Worm (Caenorhabditis elegans): ENCODE results near the gene flad-1.
A peak's percentile ranks its signal among the peaks of the same experiment; 100 is the strongest.

The flad-1 gene

ce11 chrII:9916177-9916576, 27.8 kb upstream of the flad-1 start, which contains the start of gene F26C11.4:
Gene F26C11.4 (minus strand): TSS chrII:9916277.
- TF ChIP-seq tbx-11 (GFP tag; IDR thresholded peaks at IDR 0.05) = no peak
- no peak for TF ChIP-seq flt-1 (GFP tag; IDR thresholded peaks at IDR 0.05)
- no peak for TF ChIP-seq ceh-36 (tag; optimal IDR thresholded peaks at IDR 0.05)
- TF ChIP-seq ceh-13 (GFP tag; optimal IDR thresholded peaks at IDR 0.05) = no peak
- TF ChIP-seq ets-7 (tag; optimal IDR thresholded peaks at IDR 0.05) = no peak
- TF ChIP-seq F13C5.2 (tag; optimal IDR thresholded peaks at IDR 0.05) = no peak
- no peak for TF ChIP-seq aly-1 (tag; optimal IDR thresholded peaks at IDR 0.05)
- TF ChIP-seq tra-4 (tag; optimal IDR thresholded peaks at IDR 0.05) = no peak
- no peak for TF ChIP-seq sea-1 (GFP tag; conservative IDR thresholded peaks at IDR 0.05)
- no peak for TF ChIP-seq scrt-1 (GFP tag; IDR thresholded peaks at IDR 0.05)
- no peak for TF ChIP-seq hmbx-1 (tag; optimal IDR thresholded peaks at IDR 0.05)
- TF ChIP-seq ama-1 (optimal IDR thresholded peaks at IDR 0.05) = no peak
- TF ChIP-seq pes-1 (GFP tag; IDR thresholded peaks at IDR 0.05) = no peak
- TF ChIP-seq hmg-4 (GFP tag; optimal IDR thresholded peaks at IDR 0.05) = no peak
- no peak for TF ChIP-seq B0310.2 (tag; optimal IDR thresholded peaks at IDR 0.05)
- no peak for TF ChIP-seq tbx-37 (GFP tag; conservative IDR thresholded peaks at IDR 0.05)

ce11 chrII:9917904-9918303, 26.0 kb upstream of the flad-1 start, which contains the start of gene C05C10.8:
Gene C05C10.8 (minus strand): TSS chrII:9918004.
- TF ChIP-seq sea-1 (GFP tag; conservative IDR thresholded peaks at IDR 0.05) (no peak), tbx-37 (GFP tag; conservative IDR thresholded peaks at IDR 0.05) (no peak), hmbx-1 (tag; optimal IDR thresholded peaks at IDR 0.05) (no peak), tra-4 (tag; optimal IDR thresholded peaks at IDR 0.05) (no peak), tbx-11 (GFP tag; IDR thresholded peaks at IDR 0.05) (no peak), F13C5.2 (tag; optimal IDR thresholded peaks at IDR 0.05) (no peak), ceh-36 (tag; optimal IDR thresholded peaks at IDR 0.05) (no peak), hnd-1 (tag; optimal IDR thresholded peaks at IDR 0.05) (no peak), scrt-1 (GFP tag; IDR thresholded peaks at IDR 0.05) (no peak), aly-1 (tag; optimal IDR thresholded peaks at IDR 0.05) (no peak), pes-1 (GFP tag; IDR thresholded peaks at IDR 0.05) (no peak), B0310.2 (tag; optimal IDR thresholded peaks at IDR 0.05) (no peak), ceh-13 (GFP tag; optimal IDR thresholded peaks at IDR 0.05) (no peak)

ce11 chrII:9920468-9920867, 23.5 kb upstream of the flad-1 start, which contains the start of gene pho-10:
Gene pho-10 (minus strand): TSS chrII:9920568.
- TF ChIP-seq flt-1 (GFP tag; IDR thresholded peaks at IDR 0.05) = no peak
- no peak for TF ChIP-seq hmg-4 (GFP tag; optimal IDR thresholded peaks at IDR 0.05)
- TF ChIP-seq tbx-11 (GFP tag; IDR thresholded peaks at IDR 0.05) = no peak
- no peak for TF ChIP-seq scrt-1 (GFP tag; IDR thresholded peaks at IDR 0.05)
- TF ChIP-seq ceh-36 (tag; optimal IDR thresholded peaks at IDR 0.05) = no peak
- TF ChIP-seq pes-1 (GFP tag; IDR thresholded peaks at IDR 0.05) = no peak
- TF ChIP-seq F13C5.2 (tag; optimal IDR thresholded peaks at IDR 0.05) = no peak

ce11 chrII:9921622-9922269, 22.2 kb upstream of the flad-1 start, which contains the start of gene C05C10.2:
Gene C05C10.2 (plus strand): TSS chrII:9922219.
- TF ChIP-seq flt-1 (GFP tag; IDR thresholded peaks at IDR 0.05) (no peak), ceh-13 (GFP tag; optimal IDR thresholded peaks at IDR 0.05) (no peak), B0310.2 (tag; optimal IDR thresholded peaks at IDR 0.05) (no peak), ceh-36 (tag; optimal IDR thresholded peaks at IDR 0.05) (no peak), hmbx-1 (tag; optimal IDR thresholded peaks at IDR 0.05) (no peak), scrt-1 (GFP tag; IDR thresholded peaks at IDR 0.05) (no peak), sea-1 (GFP tag; conservative IDR thresholded peaks at IDR 0.05) (no peak), pes-1 (GFP tag; IDR thresholded peaks at IDR 0.05) (no peak), ama-1 (optimal IDR thresholded peaks at IDR 0.05) (no peak), aly-1 (tag; optimal IDR thresholded peaks at IDR 0.05) (no peak), hmg-4 (GFP tag; optimal IDR thresholded peaks at IDR 0.05) (no peak), hnd-1 (tag; optimal IDR thresholded peaks at IDR 0.05) (no peak), tbx-11 (GFP tag; IDR thresholded peaks at IDR 0.05) (no peak), ets-7 (tag; optimal IDR thresholded peaks at IDR 0.05) (no peak), tra-4 (tag; optimal IDR thresholded peaks at IDR 0.05) (no peak), tbx-37 (GFP tag; conservative IDR thresholded peaks at IDR 0.05) (no peak), F13C5.2 (tag; optimal IDR thresholded peaks at IDR 0.05) (no peak)

- no peak for TF ChIP-seq scrt-1 (GFP tag; IDR thresholded peaks at IDR 0.05)
- no peak for TF ChIP-seq ets-7 (tag; optimal IDR thresholded peaks at IDR 0.05)
- no peak for TF ChIP-seq tra-4 (tag; optimal IDR thresholded peaks at IDR 0.05)
- TF ChIP-seq tbx-37 (GFP tag; conservative IDR thresholded peaks at IDR 0.05) = no peak
Measured at ce11 chrII:9928470-9928869, 15.5 kb upstream of the flad-1 start.

ce11 chrII:9931012-9931411, 12.9 kb upstream of the flad-1 start:
- TF ChIP-seq hnd-1 (tag; optimal IDR thresholded peaks at IDR 0.05) (no peak), ets-7 (tag; optimal IDR thresholded peaks at IDR 0.05) (no peak), tbx-11 (GFP tag; IDR thresholded peaks at IDR 0.05) (no peak), F13C5.2 (tag; optimal IDR thresholded peaks at IDR 0.05) (peak; percentile 22), ceh-13 (GFP tag; optimal IDR thresholded peaks at IDR 0.05) (no peak), ama-1 (optimal IDR thresholded peaks at IDR 0.05) (peak; percentile 21), pes-1 (GFP tag; IDR thresholded peaks at IDR 0.05) (no peak), tbx-37 (GFP tag; conservative IDR thresholded peaks at IDR 0.05) (no peak)

ce11 chrII:9931476-9931875, 12.5 kb upstream of the flad-1 start, which contains the start of gene pho-11:
Gene pho-11 (plus strand): TSS chrII:9931849.
- TF ChIP-seq tbx-11 (GFP tag; IDR thresholded peaks at IDR 0.05) (no peak), tbx-37 (GFP tag; conservative IDR thresholded peaks at IDR 0.05) (no peak), ceh-36 (tag; optimal IDR thresholded peaks at IDR 0.05) (no peak), ama-1 (optimal IDR thresholded peaks at IDR 0.05) (no peak), B0310.2 (tag; optimal IDR thresholded peaks at IDR 0.05) (no peak), aly-1 (tag; optimal IDR thresholded peaks at IDR 0.05) (no peak), pes-1 (GFP tag; IDR thresholded peaks at IDR 0.05) (no peak), ceh-13 (GFP tag; optimal IDR thresholded peaks at IDR 0.05) (no peak), hmg-4 (GFP tag; optimal IDR thresholded peaks at IDR 0.05) (no peak), F13C5.2 (tag; optimal IDR thresholded peaks at IDR 0.05) (no peak), hmbx-1 (tag; optimal IDR thresholded peaks at IDR 0.05) (no peak), flt-1 (GFP tag; IDR thresholded peaks at IDR 0.05) (no peak), sea-1 (GFP tag; conservative IDR thresholded peaks at IDR 0.05) (no peak), scrt-1 (GFP tag; IDR thresholded peaks at IDR 0.05) (no peak), hnd-1 (tag; optimal IDR thresholded peaks at IDR 0.05) (no peak)
